Fruit fly (Drosophila melanogaster): Measurements from ENCODE around the gene CG17648.

CG17648 gene

dm6 chr2L:1783762-1784161 lies 31.7 kb downstream of the CG17648 start, which contains the start of gene Gr22e:
TSS of gene Gr22e (plus strand) at chr2L:1784062.
- no peak for TF ChIP-seq CTCF (optimal IDR thresholded peaks at IDR 0.05)
- no peak for TF ChIP-seq CG8478 (optimal IDR thresholded peaks at IDR 0.05)

- no peak for TF ChIP-seq CG8478 (optimal IDR thresholded peaks at IDR 0.05)
- TF ChIP-seq CTCF (optimal IDR thresholded peaks at IDR 0.05): no peak
Measured at dm6 chr2L:1787929-1788328, 35.8 kb downstream of the CG17648 start.

- TF ChIP-seq CTCF (optimal IDR thresholded peaks at IDR 0.05) (no peak), CG8478 (optimal IDR thresholded peaks at IDR 0.05) (no peak)
Measured at dm6 chr2L:1790261-1790660, 38.2 kb downstream of the CG17648 start, which contains the start of gene Gr22d. TSS of gene Gr22d (minus strand) at chr2L:1790361.

- TF ChIP-seq CG8478 (optimal IDR thresholded peaks at IDR 0.05) (no peak), CTCF (optimal IDR thresholded peaks at IDR 0.05) (no peak)
Measured at dm6 chr2L:1791723-1792122, 39.6 kb downstream of the CG17648 start, which contains the start of gene Gr22c. TSS of gene Gr22c (minus strand) at chr2L:1791823.

DNA sequence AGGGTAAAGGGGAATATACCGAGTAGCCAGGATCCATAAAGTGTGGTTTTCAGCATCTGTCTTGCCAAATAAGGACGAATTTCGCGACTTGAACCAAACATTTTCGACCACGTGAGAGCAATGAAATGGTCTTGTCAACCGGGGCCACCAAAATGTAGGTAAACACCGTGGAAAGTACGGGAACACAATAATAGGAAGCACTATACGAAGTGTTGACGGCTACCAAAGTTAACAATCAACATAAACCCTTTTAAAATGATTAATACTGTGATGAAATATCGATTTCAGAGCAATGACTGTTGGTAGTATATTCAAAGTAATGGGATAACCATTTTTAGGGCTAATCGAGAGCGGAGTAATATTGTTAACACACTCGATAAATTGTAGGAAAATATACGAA lies 41.1 kb downstream of the CG17648 start, which contains the start of gene Gr22b:
Gr22b (minus strand) TSS at position 101 of the 400 bp plus-strand sequence.
- TF ChIP-seq CG8478 (optimal IDR thresholded peaks at IDR 0.05) (no peak), CTCF (optimal IDR thresholded peaks at IDR 0.05) (no peak)

dm6 chr2L:1794817-1795216 lies 42.7 kb downstream of the CG17648 start, which contains the start of gene Gr22a:
TSS of gene Gr22a (minus strand) at chr2L:1794917.
- no peak for TF ChIP-seq CG8478 (optimal IDR thresholded peaks at IDR 0.05)
- TF ChIP-seq CTCF (optimal IDR thresholded peaks at IDR 0.05): no peak

All from S2 (cell line).